Fruit fly (Drosophila melanogaster) S2 (cell line): Measurements from ENCODE around the gene pum.

ENCODE experiments used
- CG8478 ChIP-seq: fragments of >200 bp; optimal IDR thresholded peaks from 2 replicates; lab custom pipeline; 2018
- CTCF ChIP-seq, 2 experiments: fragments of >200 bp; optimal IDR thresholded peaks; 2 replicates each; lab custom pipeline; 2018

DNA sequence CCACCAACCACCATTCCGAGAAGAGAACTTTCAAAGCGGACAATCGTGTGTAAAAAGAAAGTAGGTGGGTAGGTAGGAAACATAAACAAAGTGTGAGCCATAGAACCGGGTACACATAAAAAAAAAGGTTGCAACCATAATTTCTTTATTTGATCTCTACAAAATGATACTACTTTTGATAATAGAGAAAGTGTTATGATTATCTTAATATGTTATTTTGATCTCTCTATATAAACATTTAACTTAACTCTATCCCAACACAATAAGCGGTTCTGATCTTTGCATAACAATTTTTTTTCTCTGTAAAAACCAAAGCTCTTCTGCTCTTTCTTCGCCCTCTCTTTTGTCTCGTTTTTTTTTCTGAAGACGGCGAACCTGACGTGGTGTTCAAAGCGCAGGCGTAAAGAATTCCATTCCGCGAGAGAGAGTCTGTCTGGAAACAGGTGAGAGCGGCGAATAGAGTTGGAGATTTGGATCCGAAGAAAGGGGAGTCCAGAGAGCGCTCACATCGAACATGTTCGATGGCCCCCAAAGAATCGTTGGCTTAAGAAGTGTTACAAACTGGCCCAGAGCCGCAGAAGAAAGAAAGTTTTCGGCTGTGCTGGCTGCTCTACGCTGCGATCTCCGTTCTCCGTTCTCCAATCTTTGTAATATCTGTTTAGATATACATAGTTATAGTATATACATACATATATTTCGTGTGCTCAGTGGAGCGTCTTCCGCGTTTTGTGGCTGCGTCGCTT, 9.6 kb upstream of the pum start:
- TF ChIP-seq CG8478 (lab: Kevin White, UChicago) (no peak), CTCF (optimal IDR thresholded peaks at IDR 0.05; lab: Kevin White, UChicago) (no peak)
